Fruit fly (Drosophila melanogaster) whole organism, adult: ENCODE results near the gene Or85f.

ENCODE experiments used
- CG11617 ChIP-seq: fragments of 200-800 bp; sonication (Bioruptor generic); optimal IDR thresholded peaks from 2 replicates; lab custom pipeline; 2017; ENCODE audit warnings: mild to moderate bottlenecking, missing biosample characterization, missing genetic modification reagents, missing genetic modification characterization
- CG12768 ChIP-seq: fragments of 200-800 bp; sonication (Bioruptor generic); optimal IDR thresholded peaks from 2 replicates; lab custom pipeline; 2017; ENCODE audit warnings: missing biosample characterization, missing genetic modification characterization, mild to moderate bottlenecking, moderate library complexity, missing genetic modification reagents
- CG14711 ChIP-seq: fragments of 200-800 bp; sonication (Bioruptor generic); optimal IDR thresholded peaks from 2 replicates; lab custom pipeline; 2018; ENCODE audit warnings: missing biosample characterization, mild to moderate bottlenecking, missing genetic modification characterization, moderate library complexity
- CG1620 ChIP-seq: fragments of 200-800 bp; sonication (Bioruptor generic); optimal IDR thresholded peaks from 2 replicates; lab custom pipeline; 2016; ENCODE audit warnings: missing biosample characterization, missing genetic modification characterization
- CG33017 ChIP-seq: fragments of 200-800 bp; sonication (Bioruptor generic); optimal IDR thresholded peaks from 2 replicates; lab custom pipeline; 2018; ENCODE audit warnings: missing biosample characterization, mild to moderate bottlenecking, missing genetic modification characterization, moderate library complexity
- CG5204 ChIP-seq: fragments of 200-800 bp; sonication (Bioruptor generic); optimal IDR thresholded peaks from 2 replicates; lab custom pipeline; 2016; ENCODE audit warnings: missing biosample characterization, missing genetic modification characterization
- CG7045 ChIP-seq: fragments of 200-800 bp; sonication (Bioruptor generic); optimal IDR thresholded peaks from 2 replicates; lab custom pipeline; 2017; ENCODE audit warnings: missing biosample characterization, mild to moderate bottlenecking, missing genetic modification characterization
- CG7101 ChIP-seq: fragments of 200-800 bp; sonication (Bioruptor generic); optimal IDR thresholded peaks from 2 replicates; lab custom pipeline; 2018; ENCODE audit warnings: missing biosample characterization, mild to moderate bottlenecking, missing genetic modification characterization, moderate library complexity
- Clk ChIP-seq: fragments of 200-800 bp; sonication (Bioruptor generic); optimal IDR thresholded peaks from 2 replicates; lab custom pipeline; 2017; ENCODE audit warnings: missing biosample characterization, missing genetic modification characterization
- Crg-1 ChIP-seq: fragments of 200-800 bp; sonication (Bioruptor generic); optimal IDR thresholded peaks from 2 replicates; lab custom pipeline; 2016; ENCODE audit warnings: missing biosample characterization, missing genetic modification characterization
- Hr96 ChIP-seq: fragments of 200-800 bp; sonication (Bioruptor generic); optimal IDR thresholded peaks from 2 replicates; lab custom pipeline; 2016; ENCODE audit warnings: missing biosample characterization, missing genetic modification characterization
- Mnt ChIP-seq: fragments of 200-800 bp; sonication (Bioruptor generic); optimal IDR thresholded peaks from 2 replicates; lab custom pipeline; 2016; ENCODE audit warnings: missing biosample characterization, mild to moderate bottlenecking, missing genetic modification characterization
- bab1 ChIP-seq: fragments of 200-800 bp; sonication (Bioruptor generic); optimal IDR thresholded peaks from 3 replicates; lab custom pipeline; 2019; ENCODE audit warnings: missing biosample characterization, mild to moderate bottlenecking, missing genetic modification characterization, moderate library complexity
- cic ChIP-seq: fragments of 200-800 bp; sonication (Bioruptor generic); optimal IDR thresholded peaks from 2 replicates; lab custom pipeline; 2017; ENCODE audit warnings: missing biosample characterization, mild to moderate bottlenecking, missing genetic modification characterization, moderate library complexity
- cnc ChIP-seq, 2 experiments: fragments of >200 bp; optimal IDR thresholded peaks; 2 replicates each; lab custom pipeline; 2017
- kay ChIP-seq: fragments of 200-800 bp; sonication (Bioruptor generic); peaks from one replicate; lab custom pipeline; 2016; ENCODE audit warnings: missing biosample characterization, missing genetic modification characterization, borderline replicate concordance
- ovo ChIP-seq: fragments of 200-800 bp; sonication (Bioruptor generic); optimal IDR thresholded peaks from 2 replicates; lab custom pipeline; 2016; ENCODE audit warnings: missing biosample characterization, missing genetic modification characterization
- pad ChIP-seq: fragments of 200-800 bp; sonication (Bioruptor generic); optimal IDR thresholded peaks from 3 replicates; lab custom pipeline; 2017; ENCODE audit warnings: missing biosample characterization, missing genetic modification characterization, mild to moderate bottlenecking, moderate library complexity, missing genetic modification reagents
- tj ChIP-seq: fragments of 200-800 bp; sonication (Bioruptor generic); optimal IDR thresholded peaks from 3 replicates; lab custom pipeline; 2017; ENCODE audit warnings: missing biosample characterization, mild to moderate bottlenecking, missing genetic modification characterization, moderate library complexity
- toe ChIP-seq: fragments of 200-800 bp; sonication (Bioruptor generic); optimal IDR thresholded peaks from 2 replicates; lab custom pipeline; 2016; ENCODE audit warnings: missing biosample characterization, missing genetic modification characterization

The Or85f gene

dm6 chr3R:9378644-9379411 lies 19.2 kb upstream of the Or85f start:
- TF ChIP-seq CG11617 (GFP tag; lab: Kevin White, UChicago): no peak
- TF ChIP-seq tj (GFP tag; lab: Kevin White, UChicago): no peak
- TF ChIP-seq Hr96: no peak
- no peak for TF ChIP-seq CG12768 (GFP tag; lab: Kevin White, UChicago)
- TF ChIP-seq CG7101 (tag; lab: Kevin White, UChicago): no peak
- TF ChIP-seq CG7045 (GFP tag; lab: Kevin White, UChicago): no peak
- no peak for TF ChIP-seq ovo
- no peak for TF ChIP-seq toe (GFP tag; lab: Kevin White, UChicago)
- TF ChIP-seq CG14711 (tag; lab: Kevin White, UChicago): no peak
- TF ChIP-seq cic (GFP tag; lab: Kevin White, UChicago): no peak
- TF ChIP-seq Clk (GFP tag; lab: Kevin White, UChicago): no peak
- TF ChIP-seq Crg-1 (GFP tag; lab: Kevin White, UChicago): no peak
- TF ChIP-seq CG33017 (tag; lab: Kevin White, UChicago): no peak
- no peak for TF ChIP-seq Mnt (GFP tag; lab: Kevin White, UChicago)
- TF ChIP-seq kay (GFP tag; lab: Kevin White, UChicago): no peak
- TF ChIP-seq CG1620 (GFP tag; lab: Kevin White, UChicago): no peak
- TF ChIP-seq pad (GFP tag; lab: Kevin White, UChicago): no peak
- no peak for TF ChIP-seq bab1
- TF ChIP-seq cnc (optimal IDR thresholded peaks at IDR 0.05; lab: Kevin White, UChicago): no peak

dm6 chr3R:9380970-9381369 lies 17.0 kb upstream of the Or85f start:
- no peak for TF ChIP-seq Mnt (GFP tag; lab: Kevin White, UChicago)
- no peak for TF ChIP-seq pad (GFP tag; lab: Kevin White, UChicago)
- TF ChIP-seq CG12768 (GFP tag; lab: Kevin White, UChicago): no peak

- TF ChIP-seq Mnt (GFP tag; lab: Kevin White, UChicago) (no peak), cic (GFP tag; lab: Kevin White, UChicago) (no peak), cnc (optimal IDR thresholded peaks at IDR 0.05; lab: Kevin White, UChicago) (no peak), tj (GFP tag; lab: Kevin White, UChicago) (no peak), toe (GFP tag; lab: Kevin White, UChicago) (no peak), bab1 (no peak), CG14711 (tag; lab: Kevin White, UChicago) (no peak), ovo (no peak), Clk (GFP tag; lab: Kevin White, UChicago) (no peak), CG1620 (GFP tag; lab: Kevin White, UChicago) (no peak), CG7101 (tag; lab: Kevin White, UChicago) (no peak), CG7045 (GFP tag; lab: Kevin White, UChicago) (no peak)
These were observed 12.0 kb upstream of the Or85f start for dm6 chr3R:9385987-9386386.

- peak; percentile 46 for TF ChIP-seq Mnt (GFP tag; lab: Kevin White, UChicago)
- peak; percentile 79 for TF ChIP-seq cic (GFP tag; lab: Kevin White, UChicago)
- no peak for TF ChIP-seq tj (GFP tag; lab: Kevin White, UChicago)
- TF ChIP-seq CG12768 (GFP tag; lab: Kevin White, UChicago): no peak
These were observed 10.4 kb upstream of the Or85f start for dm6 chr3R:9387634-9388033.

dm6 chr3R:9388321-9388720 lies 9.7 kb upstream of the Or85f start:
- TF ChIP-seq Mnt (GFP tag; lab: Kevin White, UChicago): no peak
- no peak for TF ChIP-seq ovo
- TF ChIP-seq Hr96: no peak
- no peak for TF ChIP-seq CG11617 (GFP tag; lab: Kevin White, UChicago)
- no peak for TF ChIP-seq CG33017 (tag; lab: Kevin White, UChicago)
- no peak for TF ChIP-seq CG14711 (tag; lab: Kevin White, UChicago)
- peak; percentile 50 for TF ChIP-seq kay (GFP tag; lab: Kevin White, UChicago)
- no peak for TF ChIP-seq bab1

dm6 chr3R:9388972-9389371 lies 9.0 kb upstream of the Or85f start:
- TF ChIP-seq tj (GFP tag; lab: Kevin White, UChicago): peak; percentile 59
- TF ChIP-seq Clk (GFP tag; lab: Kevin White, UChicago): no peak

dm6 chr3R:9390201-9390600 lies 7.8 kb upstream of the Or85f start:
- TF ChIP-seq CG11617 (GFP tag; lab: Kevin White, UChicago) (no peak), toe (GFP tag; lab: Kevin White, UChicago) (no peak), CG7045 (GFP tag; lab: Kevin White, UChicago) (no peak), Clk (GFP tag; lab: Kevin White, UChicago) (no peak), CG12768 (GFP tag; lab: Kevin White, UChicago) (no peak), cnc (optimal IDR thresholded peaks at IDR 0.05; lab: Kevin White, UChicago) (no peak), cic (GFP tag; lab: Kevin White, UChicago) (no peak), kay (GFP tag; lab: Kevin White, UChicago) (no peak), CG14711 (tag; lab: Kevin White, UChicago) (no peak), CG7101 (tag; lab: Kevin White, UChicago) (no peak), Crg-1 (GFP tag; lab: Kevin White, UChicago) (no peak), pad (GFP tag; lab: Kevin White, UChicago) (no peak), tj (GFP tag; lab: Kevin White, UChicago) (no peak), CG1620 (GFP tag; lab: Kevin White, UChicago) (no peak), Mnt (GFP tag; lab: Kevin White, UChicago) (no peak), CG5204 (no peak), Hr96 (no peak), CG33017 (tag; lab: Kevin White, UChicago) (no peak), ovo (no peak), bab1 (no peak)
